Worm (Caenorhabditis elegans): ENCODE results near the gene B0280.2.

Gene B0280.2

ce11 chrIII:7090545-7090944 is 33.9 kb upstream of the B0280.2 start, which contains the start of gene ZK418.10:
Gene ZK418.10 (minus strand): TSS chrIII:7090692.
- TF ChIP-seq C34F6.9 (tag; optimal IDR thresholded peaks at IDR 0.05) (peak; percentile 33), lsy-2 (tag; optimal IDR thresholded peaks at IDR 0.05) (peak in 1 of 2 experiments; percentile 16), mdl-1 (tag; optimal IDR thresholded peaks at IDR 0.05) (no peak), nhr-21 (tag; optimal IDR thresholded peaks at IDR 0.05) (peak; percentile 16), sma-9 (GFP tag; optimal IDR thresholded peaks at IDR 0.05) (peak; percentile 5), sma-9 (tag; optimal IDR thresholded peaks at IDR 0.05) (no peak)

DNA sequence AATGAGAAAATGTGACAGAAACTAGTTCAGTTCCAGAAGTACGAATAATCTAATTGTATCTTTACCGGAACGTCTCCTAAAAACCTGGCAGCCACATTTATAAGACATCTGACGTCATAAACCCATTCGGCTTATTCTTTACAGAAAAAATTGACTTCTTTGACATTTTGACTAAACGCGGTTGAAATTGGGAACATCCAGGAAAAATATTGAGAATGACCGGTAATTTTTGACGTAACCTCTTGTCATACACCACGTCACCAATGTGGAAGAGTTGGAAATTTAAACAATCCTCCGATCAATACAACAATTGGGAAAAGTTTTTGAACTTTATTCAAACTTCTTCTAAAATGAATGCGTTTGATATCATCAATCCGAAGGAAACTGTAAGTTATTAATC is 33.4 kb upstream of the B0280.2 start, which contains the start of gene ZK418.2:
Gene ZK418.2, plus strand, starts transcription at position 301 of the 400 bp plus-strand sequence.
- TF ChIP-seq elt-3 (tag; optimal IDR thresholded peaks at IDR 0.05) (no peak), ceh-16 (tag; optimal IDR thresholded peaks at IDR 0.05) (no peak), mdl-1 (tag; optimal IDR thresholded peaks at IDR 0.05) (no peak), crh-2 (tag; optimal IDR thresholded peaks at IDR 0.05) (no peak), gmeb-1 (tag; optimal IDR thresholded peaks at IDR 0.05) (no peak), unc-39 (tag; optimal IDR thresholded peaks at IDR 0.05) (no peak), sma-3 (GFP tag; optimal IDR thresholded peaks at IDR 0.05) (no peak), R02D3.7 (tag; optimal IDR thresholded peaks at IDR 0.05) (no peak), mbf-1 (tag; optimal IDR thresholded peaks at IDR 0.05) (no peak), nhr-10 (tag; optimal IDR thresholded peaks at IDR 0.05) (no peak), ZK546.5 (tag; optimal IDR thresholded peaks at IDR 0.05) (no peak), unc-55 (GFP tag; optimal IDR thresholded peaks at IDR 0.05) (no peak), nhr-23 (tag; optimal IDR thresholded peaks at IDR 0.05) (no peak), sem-4 (tag; optimal IDR thresholded peaks at IDR 0.05) (no peak), blmp-1 (tag; optimal IDR thresholded peaks at IDR 0.05; ENCODE audit: insufficient read depth) (no peak), ztf-4 (tag; optimal IDR thresholded peaks at IDR 0.05) (no peak)

DNA sequence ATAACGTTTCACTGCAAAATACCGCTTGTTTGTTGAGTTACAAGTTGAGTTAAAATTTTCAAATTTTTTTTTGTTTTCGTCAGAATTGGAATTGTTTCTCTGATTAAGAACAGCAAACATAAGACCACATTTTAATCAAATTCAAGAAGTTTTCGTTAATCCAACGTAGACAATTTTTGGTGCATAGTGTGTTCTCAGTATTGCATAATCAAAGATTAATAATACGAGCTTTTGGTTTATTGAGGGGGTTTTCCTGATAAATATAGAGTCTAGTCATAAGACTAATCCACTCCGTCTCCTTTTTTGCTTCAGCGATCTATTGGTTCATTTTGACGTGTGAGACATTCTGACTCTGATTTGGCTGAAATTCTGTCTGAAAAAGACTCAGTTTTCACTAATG is 29.3 kb upstream of the B0280.2 start, which contains the start of gene nhr-9:
Gene nhr-9, plus strand, starts transcription at position 307 of the 400 bp plus-strand sequence.
- peak in 1 of 2 experiments; percentile 4 for TF ChIP-seq lsy-2 (tag; optimal IDR thresholded peaks at IDR 0.05)
- no peak for TF ChIP-seq zag-1 (tag; optimal IDR thresholded peaks at IDR 0.05)
- TF ChIP-seq sma-9 (GFP tag; optimal IDR thresholded peaks at IDR 0.05): peak; percentile 20
- no peak for TF ChIP-seq sma-9 (tag; optimal IDR thresholded peaks at IDR 0.05)

ce11 chrIII:7096481-7096880 is 28.0 kb upstream of the B0280.2 start:
- TF ChIP-seq mab-5 (tag; optimal IDR thresholded peaks at IDR 0.05): no peak
- no peak for TF ChIP-seq mdl-1 (tag; optimal IDR thresholded peaks at IDR 0.05)
- TF ChIP-seq lin-13 (GFP tag; optimal IDR thresholded peaks at IDR 0.05): no peak
- TF ChIP-seq nhr-237 (tag; optimal IDR thresholded peaks at IDR 0.05): no peak
- TF ChIP-seq peb-1 (tag; optimal IDR thresholded peaks at IDR 0.05): no peak
- no peak for TF ChIP-seq snpc-4 (tag; optimal IDR thresholded peaks at IDR 0.05)
- no peak for TF ChIP-seq nhr-12 (tag; optimal IDR thresholded peaks at IDR 0.05)
- no peak for TF ChIP-seq ama-1 (optimal IDR thresholded peaks at IDR 0.05)
- TF ChIP-seq alr-1 (tag; optimal IDR thresholded peaks at IDR 0.05): no peak
- no peak for TF ChIP-seq lin-11 (tag; optimal IDR thresholded peaks at IDR 0.05)
- TF ChIP-seq zag-1 (tag; optimal IDR thresholded peaks at IDR 0.05): no peak
- no peak for TF ChIP-seq sma-3 (GFP tag; optimal IDR thresholded peaks at IDR 0.05)
- TF ChIP-seq lsy-2 (tag; optimal IDR thresholded peaks at IDR 0.05): no peak
- TF ChIP-seq Y55F3AM.14 (GFP tag; optimal IDR thresholded peaks at IDR 0.05): no peak
- no peak for TF ChIP-seq crh-2 (tag; optimal IDR thresholded peaks at IDR 0.05)
- no peak for TF ChIP-seq nhr-6 (tag; optimal IDR thresholded peaks at IDR 0.05)
- TF ChIP-seq blmp-1 (tag; optimal IDR thresholded peaks at IDR 0.05; ENCODE audit: insufficient read depth): no peak
- no peak for TF ChIP-seq mbf-1 (tag; optimal IDR thresholded peaks at IDR 0.05)

ce11 chrIII:7100001-7100400 is 24.5 kb upstream of the B0280.2 start, which contains the start of gene ZK418.11:
Gene ZK418.11 (plus strand): TSS chrIII:7100289.
- TF ChIP-seq nhr-6 (tag; optimal IDR thresholded peaks at IDR 0.05): no peak
- no peak for TF ChIP-seq gmeb-1 (tag; optimal IDR thresholded peaks at IDR 0.05)
- TF ChIP-seq nhr-21 (tag; optimal IDR thresholded peaks at IDR 0.05): no peak

Data from whole organism, L2 larva.